Fruit fly (Drosophila melanogaster) whole organism, wandering third instar larva: ENCODE measurements around the gene CG5510.

Source experiments
- Abd-B ChIP-seq: fragments of >200 bp; optimal IDR thresholded peaks from 2 replicates; lab custom pipeline; 2017; ENCODE audit warnings: missing biosample characterization, missing genetic modification characterization
- CG32264 ChIP-seq: fragments of 200-800 bp; sonication (Bioruptor generic); optimal IDR thresholded peaks from 2 replicates; lab custom pipeline; 2016; ENCODE audit warnings: missing biosample characterization, missing genetic modification characterization
- CG9705 ChIP-seq: fragments of 200-800 bp; sonication (Bioruptor generic); optimal IDR thresholded peaks from 2 replicates; lab custom pipeline; 2018; ENCODE audit warnings: missing biosample characterization, mild to moderate bottlenecking, missing genetic modification characterization
- CrebA ChIP-seq: fragments of 200-800 bp; sonication (Bioruptor generic); optimal IDR thresholded peaks from 2 replicates; lab custom pipeline; 2016; ENCODE audit warnings: missing biosample characterization, mild to moderate bottlenecking, missing genetic modification characterization, borderline replicate concordance
- Dfd ChIP-seq: fragments of >200 bp; optimal IDR thresholded peaks from 2 replicates; lab custom pipeline; 2017; ENCODE audit warnings: missing biosample characterization, missing genetic modification characterization
- Dif ChIP-seq: fragments of 200-275, 200-300 bp; sonication (Bioruptor generic); optimal IDR thresholded peaks from 2 replicates; lab custom pipeline; 2018; ENCODE audit warnings: missing biosample characterization, missing genetic modification characterization; ENCODE audit not compliant: partially characterized antibody
- GATAd ChIP-seq: sonication (Bioruptor generic); optimal IDR thresholded peaks from 2 replicates; lab custom pipeline; 2016; ENCODE audit warnings: missing biosample characterization, missing genetic modification characterization
- HLH106 ChIP-seq: fragments of 200-800 bp; optimal IDR thresholded peaks from 3 replicates; lab custom pipeline; 2019; ENCODE audit warnings: missing biosample characterization, mild to moderate bottlenecking, missing genetic modification characterization, moderate library complexity
- Hnf4 ChIP-seq: fragments of 200-800 bp; sonication (Bioruptor generic); optimal IDR thresholded peaks from 2 replicates; lab custom pipeline; 2016; ENCODE audit warnings: missing biosample characterization, mild to moderate bottlenecking, missing genetic modification characterization
- Hr78 ChIP-seq: fragments of >200 bp; optimal IDR thresholded peaks from 2 replicates; lab custom pipeline; 2017; ENCODE audit warnings: missing biosample characterization, missing genetic modification characterization
- Hr83 ChIP-seq: fragments of 200-300 bp; sonication (Bioruptor generic); optimal IDR thresholded peaks from 2 replicates; lab custom pipeline; 2016; ENCODE audit warnings: missing biosample characterization, mild to moderate bottlenecking, missing genetic modification characterization, moderate library complexity; ENCODE audit not compliant: poor library complexity, severe bottlenecking
- Jra ChIP-seq: sonication (Bioruptor generic); optimal IDR thresholded peaks from 2 replicates; lab custom pipeline; 2016; ENCODE audit warnings: missing biosample characterization, missing genetic modification characterization
- Mio ChIP-seq: sonication (Bioruptor generic); optimal IDR thresholded peaks from 2 replicates; lab custom pipeline; 2016; ENCODE audit warnings: missing biosample characterization, missing genetic modification characterization
- Myc ChIP-seq: fragments of >200 bp; optimal IDR thresholded peaks from 2 replicates; lab custom pipeline; 2017
- N ChIP-seq: fragments of >200 bp; optimal IDR thresholded peaks from 2 replicates; lab custom pipeline; 2018; ENCODE audit warnings: missing biosample characterization, missing external identifiers, missing genetic modification characterization
- OdsH ChIP-seq: fragments of 200-800 bp; sonication (Bioruptor generic); optimal IDR thresholded peaks from 2 replicates; lab custom pipeline; 2016; ENCODE audit warnings: missing biosample characterization, mild to moderate bottlenecking, missing genetic modification characterization
- Rel ChIP-seq, 2 experiments: fragments of 200-800 bp; sonication (Bioruptor generic) in 1 of 2; optimal IDR thresholded peaks; 2 replicates in 1 of 2; 3 replicates in 1 of 2; lab custom pipeline; 2016 to 2019; ENCODE audit warnings: mild to moderate bottlenecking in 2 of 2, missing biosample characterization in 2 of 2, missing genetic modification characterization in 2 of 2, moderate library complexity in 1 of 2
- Sp1 ChIP-seq: fragments of 200-800 bp; sonication (Bioruptor generic); optimal IDR thresholded peaks from 3 replicates; lab custom pipeline; 2019; ENCODE audit warnings: missing biosample characterization, mild to moderate bottlenecking, missing genetic modification characterization, moderate library complexity
- Vsx2 ChIP-seq: fragments of 200-300, 225-300 bp; sonication (Bioruptor generic); optimal IDR thresholded peaks from 2 replicates; lab custom pipeline; 2018; ENCODE audit warnings: missing biosample characterization, missing genetic modification characterization; ENCODE audit not compliant: partially characterized antibody
- br ChIP-seq: fragments of 200-800 bp; sonication (Bioruptor generic); optimal IDR thresholded peaks from 2 replicates; lab custom pipeline; 2016; ENCODE audit warnings: missing biosample characterization, missing genetic modification characterization
- brk ChIP-seq: fragments of 200-800 bp; sonication (Bioruptor generic); optimal IDR thresholded peaks from 2 replicates; lab custom pipeline; 2016; ENCODE audit warnings: missing biosample characterization, mild to moderate bottlenecking, missing genetic modification characterization
- dl ChIP-seq, 2 experiments: fragments of 175-275, 200-275 bp in 1 of 2; fragments of 200-275 bp in 1 of 2; sonication (Bioruptor generic); optimal IDR thresholded peaks; lab custom pipeline; 2018; ENCODE audit warnings: mild to moderate bottlenecking in 2 of 2, missing biosample characterization in 2 of 2, missing genetic modification characterization in 2 of 2, moderate library complexity in 2 of 2; ENCODE audit not compliant: partially characterized antibody in 2 of 2, insufficient read depth in 1 of 2
- dmrt93B ChIP-seq: fragments of 200-800 bp; sonication (Bioruptor generic); optimal IDR thresholded peaks from 2 replicates; lab custom pipeline; 2018; ENCODE audit warnings: missing biosample characterization, mild to moderate bottlenecking, missing genetic modification characterization
- dsf ChIP-seq: sonication (Bioruptor generic); optimal IDR thresholded peaks from 2 replicates; lab custom pipeline; 2016; ENCODE audit warnings: missing biosample characterization, missing genetic modification characterization, borderline replicate concordance
- ey ChIP-seq: fragments of 200-800 bp; sonication (Bioruptor generic); optimal IDR thresholded peaks from 2 replicates; lab custom pipeline; 2016; ENCODE audit warnings: missing biosample characterization, missing genetic modification characterization
- foxo ChIP-seq, 2 experiments: fragments of 200-800 bp; sonication (Bioruptor generic); optimal IDR thresholded peaks; 2 replicates in 1 of 2; 3 replicates in 1 of 2; lab custom pipeline; 2016 to 2017; ENCODE audit warnings: missing biosample characterization in 2 of 2, missing genetic modification characterization in 2 of 2
- fru ChIP-seq: fragments of 200-800 bp; sonication (Bioruptor generic); optimal IDR thresholded peaks from 3 replicates; lab custom pipeline; 2016; ENCODE audit warnings: missing biosample characterization, mild to moderate bottlenecking, missing genetic modification characterization
- h ChIP-seq: fragments of 200-800 bp; sonication (Bioruptor generic); optimal IDR thresholded peaks from 3 replicates; lab custom pipeline; 2016; ENCODE audit warnings: missing biosample characterization, mild to moderate bottlenecking, missing genetic modification characterization
- jim ChIP-seq: fragments of 175-275, 200-325 bp; sonication (Bioruptor generic); optimal IDR thresholded peaks from 2 replicates; lab custom pipeline; 2016; ENCODE audit warnings: missing biosample characterization, mild to moderate bottlenecking, missing genetic modification characterization
- lola ChIP-seq: fragments of >200 bp; optimal IDR thresholded peaks from 2 replicates; lab custom pipeline; 2017; ENCODE audit warnings: missing biosample characterization, missing genetic modification characterization
- pan ChIP-seq: fragments of >200 bp; optimal IDR thresholded peaks from 2 replicates; lab custom pipeline; 2017
- psq ChIP-seq: fragments of 200-800 bp; sonication (Bioruptor generic); optimal IDR thresholded peaks from 3 replicates; lab custom pipeline; 2017; ENCODE audit warnings: missing biosample characterization, mild to moderate bottlenecking, missing genetic modification characterization, moderate library complexity
- rgr ChIP-seq: fragments of 200-800 bp; sonication (Bioruptor generic); optimal IDR thresholded peaks from 3 replicates; lab custom pipeline; 2016; ENCODE audit warnings: missing biosample characterization, mild to moderate bottlenecking, missing genetic modification characterization
- sage ChIP-seq: fragments of 200-800 bp; sonication (Bioruptor generic); optimal IDR thresholded peaks from 2 replicates; lab custom pipeline; 2016; ENCODE audit warnings: missing biosample characterization, mild to moderate bottlenecking, missing genetic modification characterization
- sv ChIP-seq: fragments of 200-800 bp; sonication (Bioruptor generic); optimal IDR thresholded peaks from 3 replicates; lab custom pipeline; 2016; ENCODE audit warnings: missing biosample characterization, missing genetic modification characterization
- tai ChIP-seq: sonication (Bioruptor generic); optimal IDR thresholded peaks from 2 replicates; lab custom pipeline; 2016; ENCODE audit warnings: missing biosample characterization, missing genetic modification characterization
- usp ChIP-seq: fragments of >200 bp; optimal IDR thresholded peaks from 2 replicates; lab custom pipeline; 2017; ENCODE audit warnings: missing biosample characterization, missing genetic modification characterization
- woc ChIP-seq: sonication (Bioruptor generic); optimal IDR thresholded peaks from 2 replicates; lab custom pipeline; 2016; ENCODE audit warnings: missing biosample characterization, mild to moderate bottlenecking, missing genetic modification characterization

Gene CG5510

dm6 chr3R:24142971-24143370, 26.4 kb downstream of the CG5510 start:
- peak; percentile 86 for TF ChIP-seq Hnf4 (GFP tag; lab: Kevin White, UChicago)
- no peak for TF ChIP-seq Dif (GFP tag; lab: Kevin White, UChicago)
- no peak for TF ChIP-seq pan (lab: Kevin White, UChicago)
- TF ChIP-seq Hr83: peak; percentile 5
- peak; percentile 82 for TF ChIP-seq CG32264 (GFP tag; lab: Kevin White, UChicago)
- peak; percentile 64 for TF ChIP-seq dmrt93B (GFP tag; lab: Kevin White, UChicago)
- TF ChIP-seq Dfd (GFP tag; lab: Kevin White, UChicago): no peak
- TF ChIP-seq Jra (GFP tag; lab: Kevin White, UChicago): peak; percentile 80
- peak; percentile 25 for TF ChIP-seq dsf (GFP tag; lab: Kevin White, UChicago)
- TF ChIP-seq GATAd (GFP tag; lab: Kevin White, UChicago): no peak
- peak; percentile 87 for TF ChIP-seq br (GFP tag; lab: Kevin White, UChicago)
- TF ChIP-seq psq (GFP tag; lab: Kevin White, UChicago): peak; percentile 77
- TF ChIP-seq Vsx2 (GFP tag; lab: Kevin White, UChicago): no peak
- no peak for TF ChIP-seq Mio (GFP tag; lab: Kevin White, UChicago)
- no peak for TF ChIP-seq Hr78 (GFP tag; lab: Kevin White, UChicago)
- TF ChIP-seq woc: peak; percentile 71
- TF ChIP-seq brk (GFP tag; lab: Kevin White, UChicago): peak; percentile 83
- peak; percentile 88 for TF ChIP-seq Sp1 (GFP tag; lab: Kevin White, UChicago)
- peak; percentile 93 for TF ChIP-seq h
- TF ChIP-seq foxo (GFP tag; optimal IDR thresholded peaks at IDR 0.05; lab: Kevin White, UChicago): peak; percentile 13 to 90
- TF ChIP-seq sage (GFP tag; lab: Kevin White, UChicago): peak; percentile 76
- TF ChIP-seq CrebA (GFP tag; lab: Kevin White, UChicago): no peak
- TF ChIP-seq jim (GFP tag; lab: Kevin White, UChicago): no peak
- TF ChIP-seq OdsH: peak; percentile 87
- TF ChIP-seq usp (GFP tag; lab: Kevin White, UChicago): no peak
- TF ChIP-seq CG9705 (GFP tag; lab: Kevin White, UChicago): peak; percentile 68
- TF ChIP-seq sv (GFP tag; lab: Kevin White, UChicago): no peak
- peak; percentile 89 for TF ChIP-seq rgr (GFP tag; lab: Kevin White, UChicago)
- TF ChIP-seq Abd-B (GFP tag; lab: Kevin White, UChicago): no peak
- TF ChIP-seq tai (GFP tag; lab: Kevin White, UChicago): no peak
- TF ChIP-seq ey (GFP tag; lab: Kevin White, UChicago): peak; percentile 86
- TF ChIP-seq dl (GFP tag; optimal IDR thresholded peaks at IDR 0.05; lab: Kevin White, UChicago; ENCODE audit: insufficient read depth in 1 of 2, partially characterized antibody in 2 of 2): no peak
- no peak for TF ChIP-seq Myc (lab: Kevin White, UChicago)
- TF ChIP-seq fru: peak; percentile 91
- TF ChIP-seq Rel (GFP tag; optimal IDR thresholded peaks at IDR 0.05; lab: Kevin White, UChicago): no peak
- peak; percentile 47 for TF ChIP-seq Rel (tag; optimal IDR thresholded peaks at IDR 0.05; lab: Kevin White, UChicago)
- peak; percentile 87 for TF ChIP-seq HLH106
- TF ChIP-seq N: no peak

dm6 chr3R:24141013-24141592, 28.3 kb downstream of the CG5510 start, which contains the start of gene Kal1:
TSS of gene Kal1 (plus strand) at chr3R:24141395.
- TF ChIP-seq Dif (GFP tag; lab: Kevin White, UChicago) (peak; percentile 55), sage (GFP tag; lab: Kevin White, UChicago) (peak; percentile 95), OdsH (peak; percentile 98), Mio (GFP tag; lab: Kevin White, UChicago) (peak; percentile 60), Rel (GFP tag; optimal IDR thresholded peaks at IDR 0.05; lab: Kevin White, UChicago) (peak; percentile 98), Rel (tag; optimal IDR thresholded peaks at IDR 0.05; lab: Kevin White, UChicago) (peak; percentile 88), GATAd (GFP tag; lab: Kevin White, UChicago) (no peak), br (GFP tag; lab: Kevin White, UChicago) (peak; percentile 93), usp (GFP tag; lab: Kevin White, UChicago) (no peak), psq (GFP tag; lab: Kevin White, UChicago) (peak; percentile 96), Hnf4 (GFP tag; lab: Kevin White, UChicago) (peak; percentile 93), Hr78 (GFP tag; lab: Kevin White, UChicago) (no peak), woc (peak; percentile 85), Myc (lab: Kevin White, UChicago) (no peak), jim (GFP tag; lab: Kevin White, UChicago) (no peak), brk (GFP tag; lab: Kevin White, UChicago) (peak; percentile 96), dsf (GFP tag; lab: Kevin White, UChicago) (peak; percentile 72), dmrt93B (GFP tag; lab: Kevin White, UChicago) (peak; percentile 94), lola (no peak), Hr83 (no peak), ey (GFP tag; lab: Kevin White, UChicago) (peak; percentile 90), fru (peak; percentile 96), N (no peak), HLH106 (peak; percentile 98), rgr (GFP tag; lab: Kevin White, UChicago) (peak; percentile 98), foxo (GFP tag; optimal IDR thresholded peaks at IDR 0.05; lab: Kevin White, UChicago) (peak; percentile 7 to 98), h (peak; percentile 98), dl (GFP tag; optimal IDR thresholded peaks at IDR 0.05; lab: Kevin White, UChicago; ENCODE audit: insufficient read depth in 1 of 2, partially characterized antibody in 2 of 2) (peak in 1 of 2 experiments; percentile 50), CG9705 (GFP tag; lab: Kevin White, UChicago) (peak; percentile 91), Jra (GFP tag; lab: Kevin White, UChicago) (peak; percentile 80), Sp1 (GFP tag; lab: Kevin White, UChicago) (peak; percentile 99), CrebA (GFP tag; lab: Kevin White, UChicago) (no peak), CG32264 (GFP tag; lab: Kevin White, UChicago) (peak; percentile 84), Dfd (GFP tag; lab: Kevin White, UChicago) (no peak), sv (GFP tag; lab: Kevin White, UChicago) (peak; percentile 65), pan (lab: Kevin White, UChicago) (no peak), Abd-B (GFP tag; lab: Kevin White, UChicago) (no peak), tai (GFP tag; lab: Kevin White, UChicago) (no peak), Vsx2 (GFP tag; lab: Kevin White, UChicago) (no peak)
